Worm (Caenorhabditis elegans): ENCODE data around the gene rps-2.

rps-2 gene

ce11 chrIV:7961889-7962342, 35.7 kb upstream of the rps-2 start (continued):
- TF ChIP-seq tag-97 (GFP tag; IDR thresholded peaks at IDR 0.05) (no peak), nhr-48 (tag; optimal IDR thresholded peaks at IDR 0.05) (no peak), dmd-9 (GFP tag; IDR thresholded peaks at IDR 0.05) (no peak), dmd-8 (GFP tag; IDR thresholded peaks at IDR 0.05) (0 out of 2 replicates have a peak, but pooled peaks have one; percentile 21), F49E8.2 (tag; optimal IDR thresholded peaks at IDR 0.05; ENCODE audit: borderline replicate concordance) (peak; percentile 94), php-3 (GFP tag; IDR thresholded peaks at IDR 0.05) (no peak), jun-1 (tag; optimal IDR thresholded peaks at IDR 0.05) (no peak), Y5F2A.4 (GFP tag; optimal IDR thresholded peaks at IDR 0.05) (peak; percentile 26), ctbp-1 (GFP tag; IDR thresholded peaks at IDR 0.05) (peak; percentile 28; the same call in 1 of the 2 replicates), mep-1 (tag; optimal IDR thresholded peaks at IDR 0.05) (no peak), Y105C5A.15 (GFP tag; IDR thresholded peaks at IDR 0.05) (0 out of 2 replicates have a peak, but pooled peaks have one; percentile 64), Y75B8A.6 (GFP tag; IDR thresholded peaks at IDR 0.05) (no peak), pha-4 (GFP tag; IDR thresholded peaks at IDR 0.05) (peak; percentile 67; the same call in 1 of the 2 replicates), pha-4 (tag; optimal IDR thresholded peaks at IDR 0.05) (no peak), tra-1 (GFP tag; IDR thresholded peaks at IDR 0.05) (no peak), lin-38 (GFP tag; IDR thresholded peaks at IDR 0.05) (peak; percentile 75), nhr-102 (tag; optimal IDR thresholded peaks at IDR 0.05) (no peak), ama-1 (optimal IDR thresholded peaks at IDR 0.05) (peak; percentile 49), R02D3.7 (tag; optimal IDR thresholded peaks at IDR 0.05) (no peak), nhr-237 (tag; optimal IDR thresholded peaks at IDR 0.05) (no peak), ztf-7 (tag; optimal IDR thresholded peaks at IDR 0.05) (no peak), Y48G9A.11 (GFP tag; IDR thresholded peaks at IDR 0.05) (0 out of 2 replicates have a peak, but pooled peaks have one; percentile 48), nhr-11 (tag; optimal IDR thresholded peaks at IDR 0.05) (no peak), egl-27 (tag; optimal IDR thresholded peaks at IDR 0.05) (no peak), duxl-1 (tag; optimal IDR thresholded peaks at IDR 0.05; ENCODE audit: poor library complexity) (peak; percentile 60), lin-13 (GFP tag; optimal IDR thresholded peaks at IDR 0.05) (peak; percentile 27)

ce11 chrIV:7958092-7958491, 31.9 kb upstream of the rps-2 start:
- peak in 1 of 2 experiments; percentile 26 for TF ChIP-seq lsy-2 (tag; optimal IDR thresholded peaks at IDR 0.05)
- TF ChIP-seq Y48G9A.11 (GFP tag; IDR thresholded peaks at IDR 0.05): peak; percentile 67
- TF ChIP-seq F49E8.2 (tag; optimal IDR thresholded peaks at IDR 0.05; ENCODE audit: borderline replicate concordance): peak; percentile 34
- TF ChIP-seq fkh-10 (GFP tag; optimal IDR thresholded peaks at IDR 0.05): no peak
- TF ChIP-seq lin-38 (GFP tag; IDR thresholded peaks at IDR 0.05): peak; percentile 30; the same call in 1 of the 2 replicates
- peak; percentile 75 for TF ChIP-seq unc-130 (GFP tag; optimal IDR thresholded peaks at IDR 0.05)
- no peak for TF ChIP-seq zfp-2 (tag; optimal IDR thresholded peaks at IDR 0.05)
- no peak for TF ChIP-seq egl-27 (tag; optimal IDR thresholded peaks at IDR 0.05)

ce11 chrIV:7957504-7957903, 31.3 kb upstream of the rps-2 start, which contains the start of gene frpr-10:
Gene frpr-10, plus strand, starts transcription at chrIV:7957804.
- TF ChIP-seq ZK337.2 (GFP tag; IDR thresholded peaks at IDR 0.05): no peak
- 0 out of 2 replicates have a peak, but pooled peaks have one; percentile 27 for TF ChIP-seq egl-43 (GFP tag; IDR thresholded peaks at IDR 0.05)
- no peak for TF ChIP-seq cey-2 (tag; optimal IDR thresholded peaks at IDR 0.05; ENCODE audit: borderline replicate concordance, insufficient read depth)
- TF ChIP-seq madf-5 (GFP tag; IDR thresholded peaks at IDR 0.05): no peak
- peak in 1 of 2 experiments; percentile 45 for TF ChIP-seq unc-62 (GFP tag; optimal IDR thresholded peaks at IDR 0.05 in 1 of 2)
- TF ChIP-seq unc-62 (tag; optimal IDR thresholded peaks at IDR 0.05): no peak
- no peak for TF ChIP-seq attf-4 (tag; optimal IDR thresholded peaks at IDR 0.05)
- no peak for TF ChIP-seq jun-1 (tag; optimal IDR thresholded peaks at IDR 0.05)
- TF ChIP-seq nhr-10 (tag; optimal IDR thresholded peaks at IDR 0.05): no peak
- TF ChIP-seq gei-8 (GFP tag; optimal IDR thresholded peaks at IDR 0.05): no peak
- no peak for TF ChIP-seq lin-29 (GFP tag; IDR thresholded peaks at IDR 0.05)
- 0 out of 2 replicates have a peak, but pooled peaks have one; percentile 14 for TF ChIP-seq set-16 (GFP tag; IDR thresholded peaks at IDR 0.05)
- TF ChIP-seq T26A8.4 (GFP tag; IDR thresholded peaks at IDR 0.05): no peak
- no peak for TF ChIP-seq ztf-11 (tag; optimal IDR thresholded peaks at IDR 0.05)
- no peak for TF ChIP-seq ceh-32 (tag; optimal IDR thresholded peaks at IDR 0.05; ENCODE audit: poor library complexity)
- TF ChIP-seq mxl-2 (GFP tag; conservative IDR thresholded peaks at IDR 0.05): no peak
- TF ChIP-seq F26F4.8 (GFP tag; conservative IDR thresholded peaks at IDR 0.05): no peak
- TF ChIP-seq dve-1 (tag; optimal IDR thresholded peaks at IDR 0.05; ENCODE audit: insufficient read depth): no peak
- no peak for TF ChIP-seq F10B5.3 (tag; optimal IDR thresholded peaks at IDR 0.05)
- TF ChIP-seq daf-19 (GFP tag; conservative IDR thresholded peaks at IDR 0.05): no peak
